Fruit fly (Drosophila melanogaster) whole organism, wandering third instar larva: Measurements from ENCODE around the gene CG15923.

ENCODE experiments used
- Abd-B ChIP-seq: fragments of >200 bp; optimal IDR thresholded peaks from 2 replicates; lab custom pipeline; 2017; ENCODE audit warnings: missing biosample characterization, missing genetic modification characterization
- CG32264 ChIP-seq: fragments of 200-800 bp; sonication (Bioruptor generic); optimal IDR thresholded peaks from 2 replicates; lab custom pipeline; 2016; ENCODE audit warnings: missing biosample characterization, missing genetic modification characterization
- CG9705 ChIP-seq: fragments of 200-800 bp; sonication (Bioruptor generic); optimal IDR thresholded peaks from 2 replicates; lab custom pipeline; 2018; ENCODE audit warnings: missing biosample characterization, mild to moderate bottlenecking, missing genetic modification characterization
- CrebA ChIP-seq: fragments of 200-800 bp; sonication (Bioruptor generic); optimal IDR thresholded peaks from 2 replicates; lab custom pipeline; 2016; ENCODE audit warnings: missing biosample characterization, mild to moderate bottlenecking, missing genetic modification characterization, borderline replicate concordance
- Dfd ChIP-seq: fragments of >200 bp; optimal IDR thresholded peaks from 2 replicates; lab custom pipeline; 2017; ENCODE audit warnings: missing biosample characterization, missing genetic modification characterization
- Dif ChIP-seq: fragments of 200-275, 200-300 bp; sonication (Bioruptor generic); optimal IDR thresholded peaks from 2 replicates; lab custom pipeline; 2018; ENCODE audit warnings: missing biosample characterization, missing genetic modification characterization; ENCODE audit not compliant: partially characterized antibody
- GATAd ChIP-seq: sonication (Bioruptor generic); optimal IDR thresholded peaks from 2 replicates; lab custom pipeline; 2016; ENCODE audit warnings: missing biosample characterization, missing genetic modification characterization
- HLH106 ChIP-seq: fragments of 200-800 bp; optimal IDR thresholded peaks from 3 replicates; lab custom pipeline; 2019; ENCODE audit warnings: missing biosample characterization, mild to moderate bottlenecking, missing genetic modification characterization, moderate library complexity
- Hnf4 ChIP-seq: fragments of 200-800 bp; sonication (Bioruptor generic); optimal IDR thresholded peaks from 2 replicates; lab custom pipeline; 2016; ENCODE audit warnings: missing biosample characterization, mild to moderate bottlenecking, missing genetic modification characterization
- Hr78 ChIP-seq: fragments of >200 bp; optimal IDR thresholded peaks from 2 replicates; lab custom pipeline; 2017; ENCODE audit warnings: missing biosample characterization, missing genetic modification characterization
- Hr83 ChIP-seq: fragments of 200-300 bp; sonication (Bioruptor generic); optimal IDR thresholded peaks from 2 replicates; lab custom pipeline; 2016; ENCODE audit warnings: missing biosample characterization, mild to moderate bottlenecking, missing genetic modification characterization, moderate library complexity; ENCODE audit not compliant: poor library complexity, severe bottlenecking
- Jra ChIP-seq: sonication (Bioruptor generic); optimal IDR thresholded peaks from 2 replicates; lab custom pipeline; 2016; ENCODE audit warnings: missing biosample characterization, missing genetic modification characterization
- Mio ChIP-seq: sonication (Bioruptor generic); optimal IDR thresholded peaks from 2 replicates; lab custom pipeline; 2016; ENCODE audit warnings: missing biosample characterization, missing genetic modification characterization
- Myc ChIP-seq: fragments of >200 bp; optimal IDR thresholded peaks from 2 replicates; lab custom pipeline; 2017
- N ChIP-seq: fragments of >200 bp; optimal IDR thresholded peaks from 2 replicates; lab custom pipeline; 2018; ENCODE audit warnings: missing biosample characterization, missing external identifiers, missing genetic modification characterization
- OdsH ChIP-seq: fragments of 200-800 bp; sonication (Bioruptor generic); optimal IDR thresholded peaks from 2 replicates; lab custom pipeline; 2016; ENCODE audit warnings: missing biosample characterization, mild to moderate bottlenecking, missing genetic modification characterization
- Rel ChIP-seq, 2 experiments: fragments of 200-800 bp; sonication (Bioruptor generic) in 1 of 2; optimal IDR thresholded peaks; 2 replicates in 1 of 2; 3 replicates in 1 of 2; lab custom pipeline; 2016 to 2019; ENCODE audit warnings: mild to moderate bottlenecking in 2 of 2, missing biosample characterization in 2 of 2, missing genetic modification characterization in 2 of 2, moderate library complexity in 1 of 2
- Sp1 ChIP-seq: fragments of 200-800 bp; sonication (Bioruptor generic); optimal IDR thresholded peaks from 3 replicates; lab custom pipeline; 2019; ENCODE audit warnings: missing biosample characterization, mild to moderate bottlenecking, missing genetic modification characterization, moderate library complexity
- Vsx2 ChIP-seq: fragments of 200-300, 225-300 bp; sonication (Bioruptor generic); optimal IDR thresholded peaks from 2 replicates; lab custom pipeline; 2018; ENCODE audit warnings: missing biosample characterization, missing genetic modification characterization; ENCODE audit not compliant: partially characterized antibody
- br ChIP-seq: fragments of 200-800 bp; sonication (Bioruptor generic); optimal IDR thresholded peaks from 2 replicates; lab custom pipeline; 2016; ENCODE audit warnings: missing biosample characterization, missing genetic modification characterization
- brk ChIP-seq: fragments of 200-800 bp; sonication (Bioruptor generic); optimal IDR thresholded peaks from 2 replicates; lab custom pipeline; 2016; ENCODE audit warnings: missing biosample characterization, mild to moderate bottlenecking, missing genetic modification characterization
- dl ChIP-seq, 2 experiments: fragments of 175-275, 200-275 bp in 1 of 2; fragments of 200-275 bp in 1 of 2; sonication (Bioruptor generic); optimal IDR thresholded peaks; lab custom pipeline; 2018; ENCODE audit warnings: mild to moderate bottlenecking in 2 of 2, missing biosample characterization in 2 of 2, missing genetic modification characterization in 2 of 2, moderate library complexity in 2 of 2; ENCODE audit not compliant: partially characterized antibody in 2 of 2, insufficient read depth in 1 of 2
- dmrt93B ChIP-seq: fragments of 200-800 bp; sonication (Bioruptor generic); optimal IDR thresholded peaks from 2 replicates; lab custom pipeline; 2018; ENCODE audit warnings: missing biosample characterization, mild to moderate bottlenecking, missing genetic modification characterization
- dsf ChIP-seq: sonication (Bioruptor generic); optimal IDR thresholded peaks from 2 replicates; lab custom pipeline; 2016; ENCODE audit warnings: missing biosample characterization, missing genetic modification characterization, borderline replicate concordance
- ey ChIP-seq: fragments of 200-800 bp; sonication (Bioruptor generic); optimal IDR thresholded peaks from 2 replicates; lab custom pipeline; 2016; ENCODE audit warnings: missing biosample characterization, missing genetic modification characterization
- foxo ChIP-seq, 2 experiments: fragments of 200-800 bp; sonication (Bioruptor generic); optimal IDR thresholded peaks; 2 replicates in 1 of 2; 3 replicates in 1 of 2; lab custom pipeline; 2016 to 2017; ENCODE audit warnings: missing biosample characterization in 2 of 2, missing genetic modification characterization in 2 of 2
- fru ChIP-seq: fragments of 200-800 bp; sonication (Bioruptor generic); optimal IDR thresholded peaks from 3 replicates; lab custom pipeline; 2016; ENCODE audit warnings: missing biosample characterization, mild to moderate bottlenecking, missing genetic modification characterization
- h ChIP-seq: fragments of 200-800 bp; sonication (Bioruptor generic); optimal IDR thresholded peaks from 3 replicates; lab custom pipeline; 2016; ENCODE audit warnings: missing biosample characterization, mild to moderate bottlenecking, missing genetic modification characterization
- jim ChIP-seq: fragments of 175-275, 200-325 bp; sonication (Bioruptor generic); optimal IDR thresholded peaks from 2 replicates; lab custom pipeline; 2016; ENCODE audit warnings: missing biosample characterization, mild to moderate bottlenecking, missing genetic modification characterization
- lola ChIP-seq: fragments of >200 bp; optimal IDR thresholded peaks from 2 replicates; lab custom pipeline; 2017; ENCODE audit warnings: missing biosample characterization, missing genetic modification characterization
- pan ChIP-seq: fragments of >200 bp; optimal IDR thresholded peaks from 2 replicates; lab custom pipeline; 2017
- psq ChIP-seq: fragments of 200-800 bp; sonication (Bioruptor generic); optimal IDR thresholded peaks from 3 replicates; lab custom pipeline; 2017; ENCODE audit warnings: missing biosample characterization, mild to moderate bottlenecking, missing genetic modification characterization, moderate library complexity
- rgr ChIP-seq: fragments of 200-800 bp; sonication (Bioruptor generic); optimal IDR thresholded peaks from 3 replicates; lab custom pipeline; 2016; ENCODE audit warnings: missing biosample characterization, mild to moderate bottlenecking, missing genetic modification characterization
- sage ChIP-seq: fragments of 200-800 bp; sonication (Bioruptor generic); optimal IDR thresholded peaks from 2 replicates; lab custom pipeline; 2016; ENCODE audit warnings: missing biosample characterization, mild to moderate bottlenecking, missing genetic modification characterization
- sv ChIP-seq: fragments of 200-800 bp; sonication (Bioruptor generic); optimal IDR thresholded peaks from 3 replicates; lab custom pipeline; 2016; ENCODE audit warnings: missing biosample characterization, missing genetic modification characterization
- tai ChIP-seq: sonication (Bioruptor generic); optimal IDR thresholded peaks from 2 replicates; lab custom pipeline; 2016; ENCODE audit warnings: missing biosample characterization, missing genetic modification characterization
- usp ChIP-seq: fragments of >200 bp; optimal IDR thresholded peaks from 2 replicates; lab custom pipeline; 2017; ENCODE audit warnings: missing biosample characterization, missing genetic modification characterization
- woc ChIP-seq: sonication (Bioruptor generic); optimal IDR thresholded peaks from 2 replicates; lab custom pipeline; 2016; ENCODE audit warnings: missing biosample characterization, mild to moderate bottlenecking, missing genetic modification characterization

Gene CG15923

dm6 chr3R:20592517-20593462 is 23.9 kb downstream of the CG15923 start, which contains the start of the genes Pus1 and bon:
Pus1 (minus strand) TSS chr3R:20592671.
bon (plus strand) TSS chr3R:20593139.
- no peak for TF ChIP-seq lola (GFP tag; lab: Kevin White, UChicago)
- TF ChIP-seq Mio (GFP tag; lab: Kevin White, UChicago), result no peak
- no peak for TF ChIP-seq sv (GFP tag; lab: Kevin White, UChicago)
- TF ChIP-seq Dfd (GFP tag; lab: Kevin White, UChicago), result no peak
- TF ChIP-seq dl (GFP tag; optimal IDR thresholded peaks at IDR 0.05; lab: Kevin White, UChicago; ENCODE audit: insufficient read depth in 1 of 2, partially characterized antibody in 2 of 2), result no peak
- TF ChIP-seq Sp1 (GFP tag; lab: Kevin White, UChicago), result peak; percentile 15
- TF ChIP-seq Myc (lab: Kevin White, UChicago), result peak; percentile 24
- no peak for TF ChIP-seq Abd-B (GFP tag; lab: Kevin White, UChicago)
- TF ChIP-seq br (GFP tag; lab: Kevin White, UChicago), result no peak
- TF ChIP-seq Vsx2, result peak; percentile 89
- peak; percentile 46 for TF ChIP-seq sage (GFP tag; lab: Kevin White, UChicago)
- TF ChIP-seq fru (GFP tag; lab: Kevin White, UChicago), result peak; percentile 1
- TF ChIP-seq Hr83 (GFP tag; lab: Kevin White, UChicago), result peak; percentile 39
- no peak for TF ChIP-seq jim (GFP tag; lab: Kevin White, UChicago)
- TF ChIP-seq Dif (GFP tag; lab: Kevin White, UChicago), result peak; percentile 29
- peak; percentile 62 for TF ChIP-seq brk (GFP tag; lab: Kevin White, UChicago)
- TF ChIP-seq psq (GFP tag; lab: Kevin White, UChicago), result peak; percentile 40
- TF ChIP-seq rgr (GFP tag; lab: Kevin White, UChicago), result peak; percentile 30
- no peak for TF ChIP-seq CrebA
- TF ChIP-seq N (GFP tag; lab: Kevin White, UChicago), result no peak
- TF ChIP-seq Jra (GFP tag; lab: Kevin White, UChicago), result peak; percentile 12
- no peak for TF ChIP-seq usp
- no peak for TF ChIP-seq woc
- TF ChIP-seq GATAd (GFP tag; lab: Kevin White, UChicago), result no peak
- TF ChIP-seq dsf (GFP tag; lab: Kevin White, UChicago), result no peak
- TF ChIP-seq Hnf4 (GFP tag; lab: Kevin White, UChicago), result peak; percentile 6
- no peak for TF ChIP-seq CG32264 (GFP tag; lab: Kevin White, UChicago)
- no peak for TF ChIP-seq CG9705 (GFP tag; lab: Kevin White, UChicago)
- TF ChIP-seq pan, result no peak
- no peak for TF ChIP-seq OdsH (GFP tag; lab: Kevin White, UChicago)
- TF ChIP-seq Hr78 (GFP tag; lab: Kevin White, UChicago), result no peak
- TF ChIP-seq ey (GFP tag; lab: Kevin White, UChicago), result no peak
- no peak for TF ChIP-seq Rel (GFP tag; optimal IDR thresholded peaks at IDR 0.05; lab: Kevin White, UChicago)
- TF ChIP-seq Rel (tag; optimal IDR thresholded peaks at IDR 0.05; lab: Kevin White, UChicago), result peak; percentile 61
- TF ChIP-seq HLH106 (tag; lab: Kevin White, UChicago), result peak; percentile 5
- TF ChIP-seq h (GFP tag; lab: Kevin White, UChicago), result peak; percentile 36
- no peak for TF ChIP-seq tai (GFP tag; lab: Kevin White, UChicago)
- no peak for TF ChIP-seq dmrt93B (GFP tag; lab: Kevin White, UChicago)
- TF ChIP-seq foxo (GFP tag; optimal IDR thresholded peaks at IDR 0.05; lab: Kevin White, UChicago), result peak in 1 of 2 experiments; percentile 59
- TF ChIP-seq, all 38 proteins: peak for 16

dm6 chr3R:20588480-20588785 is 28.3 kb downstream of the CG15923 start, which contains the start of gene Srp72:
Srp72 (plus strand) TSS chr3R:20588711.
- TF ChIP-seq N (GFP tag; lab: Kevin White, UChicago) (no peak), Hr83 (GFP tag; lab: Kevin White, UChicago) (peak; percentile 35), jim (GFP tag; lab: Kevin White, UChicago) (no peak), Sp1 (GFP tag; lab: Kevin White, UChicago) (peak; percentile 45), HLH106 (tag; lab: Kevin White, UChicago) (peak; percentile 50), CG32264 (GFP tag; lab: Kevin White, UChicago) (no peak), lola (GFP tag; lab: Kevin White, UChicago) (no peak), ey (GFP tag; lab: Kevin White, UChicago) (peak; percentile 12), pan (no peak), dmrt93B (GFP tag; lab: Kevin White, UChicago) (no peak), CG9705 (GFP tag; lab: Kevin White, UChicago) (peak; percentile 47), brk (GFP tag; lab: Kevin White, UChicago) (no peak), Jra (GFP tag; lab: Kevin White, UChicago) (no peak), psq (GFP tag; lab: Kevin White, UChicago) (peak; percentile 6), usp (no peak), fru (GFP tag; lab: Kevin White, UChicago) (peak; percentile 40), dl (GFP tag; optimal IDR thresholded peaks at IDR 0.05; lab: Kevin White, UChicago; ENCODE audit: insufficient read depth in 1 of 2, partially characterized antibody in 2 of 2) (no peak), Dif (GFP tag; lab: Kevin White, UChicago) (no peak), Myc (lab: Kevin White, UChicago) (no peak), Vsx2 (no peak), dsf (GFP tag; lab: Kevin White, UChicago) (peak; percentile 45), Hnf4 (GFP tag; lab: Kevin White, UChicago) (peak; percentile 39), tai (GFP tag; lab: Kevin White, UChicago) (no peak), Dfd (GFP tag; lab: Kevin White, UChicago) (no peak), sv (GFP tag; lab: Kevin White, UChicago) (peak; percentile 48), br (GFP tag; lab: Kevin White, UChicago) (peak; percentile 25), Rel (GFP tag; optimal IDR thresholded peaks at IDR 0.05; lab: Kevin White, UChicago) (no peak), Rel (tag; optimal IDR thresholded peaks at IDR 0.05; lab: Kevin White, UChicago) (no peak), Abd-B (GFP tag; lab: Kevin White, UChicago) (no peak), CrebA (no peak), woc (no peak), Hr78 (GFP tag; lab: Kevin White, UChicago) (no peak), OdsH (GFP tag; lab: Kevin White, UChicago) (peak; percentile 17), h (GFP tag; lab: Kevin White, UChicago) (peak; percentile 50), rgr (GFP tag; lab: Kevin White, UChicago) (peak; percentile 44), foxo (GFP tag; optimal IDR thresholded peaks at IDR 0.05; lab: Kevin White, UChicago) (peak in 1 of 2 experiments; percentile 58), Mio (GFP tag; lab: Kevin White, UChicago) (no peak)
